Fruit fly (Drosophila melanogaster): ENCODE data around the gene CG2100.
A peak's percentile ranks its signal among the peaks of the same experiment; 100 is the strongest.

The CG2100 gene

DNA sequence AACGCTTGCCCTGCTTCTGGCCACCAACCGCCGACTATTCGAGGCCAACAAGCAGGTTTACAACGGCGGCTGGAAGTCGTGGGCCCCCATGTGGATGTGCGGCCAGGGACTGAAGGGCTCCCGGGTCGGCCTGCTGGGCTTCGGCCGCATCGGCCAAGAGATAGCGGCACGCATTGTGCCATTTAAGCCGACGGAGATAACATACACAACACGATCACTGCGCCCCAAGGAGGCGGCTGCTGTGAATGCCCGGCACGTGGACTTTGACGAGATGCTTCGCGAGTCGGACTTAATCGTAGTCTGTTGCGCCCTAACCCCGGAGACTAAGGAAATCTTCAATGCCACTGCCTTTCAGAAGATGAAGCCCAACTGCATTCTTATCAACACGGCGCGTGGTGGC is 1.1 kb upstream of the CG2100 start:
- TF ChIP-seq Dll (optimal IDR thresholded peaks at IDR 0.05) (no peak), pan (optimal IDR thresholded peaks at IDR 0.05) (peak; percentile 3)

DNA sequence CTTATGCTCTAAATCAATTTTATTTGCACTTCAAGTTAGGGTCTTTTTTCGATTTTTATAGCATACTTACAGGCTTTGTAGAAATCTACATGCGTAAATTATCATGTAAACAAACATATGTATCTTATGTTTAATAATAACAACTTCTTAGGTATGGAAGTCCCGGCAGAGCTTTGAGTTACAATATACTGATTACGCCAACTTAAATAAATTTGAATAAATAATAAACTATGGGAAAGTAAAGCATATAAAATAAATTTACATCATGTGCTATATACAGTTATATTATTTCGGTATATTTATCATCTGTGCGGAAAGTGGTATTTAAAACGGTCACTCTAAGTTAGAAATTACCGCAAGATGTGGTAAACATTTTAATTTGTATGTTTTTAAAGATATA is 3.0 kb downstream of the CG2100 start, which contains the start of gene CG1239:
TSS of gene CG1239 (plus strand) at position 333 of the 400 bp plus-strand sequence.
- TF ChIP-seq Dll (optimal IDR thresholded peaks at IDR 0.05) (no peak), EcR (GFP tag; optimal IDR thresholded peaks at IDR 0.05) (no peak), CG8478 (optimal IDR thresholded peaks at IDR 0.05) (no peak), psq (optimal IDR thresholded peaks at IDR 0.05) (no peak), usp (GFP tag; optimal IDR thresholded peaks at IDR 0.05) (no peak), pan (optimal IDR thresholded peaks at IDR 0.05) (no peak)

DNA sequence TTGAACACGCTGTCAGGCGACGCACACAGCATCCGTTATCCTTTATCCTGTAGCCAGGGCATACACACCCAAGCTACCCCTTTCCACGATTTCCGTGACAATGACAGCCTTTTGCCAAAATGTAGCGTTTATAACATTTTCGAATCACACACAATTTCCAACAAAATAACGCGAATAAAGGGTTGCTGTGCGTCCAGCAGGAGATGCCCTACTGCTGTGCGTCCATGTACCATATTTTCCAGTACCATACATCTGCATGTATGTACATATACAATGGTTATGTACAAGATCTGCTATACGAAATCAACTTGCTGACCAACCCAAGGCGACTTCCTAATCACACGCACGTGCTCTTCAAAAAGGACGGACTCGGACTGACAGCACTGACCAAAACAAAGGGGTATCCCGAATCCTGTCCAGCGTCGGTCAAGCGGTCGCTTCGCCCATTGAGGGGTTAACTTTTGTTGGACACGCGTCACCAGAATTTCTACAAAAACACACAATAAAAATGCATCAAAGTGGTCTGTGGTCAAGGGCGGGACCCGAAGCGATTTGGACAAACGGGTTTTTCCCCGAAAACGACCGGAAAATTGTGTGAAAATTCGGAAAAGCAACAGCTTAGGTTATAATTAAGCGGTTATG is 8.3 kb downstream of the CG2100 start:
- no peak for TF ChIP-seq CG8478 (optimal IDR thresholded peaks at IDR 0.05)
- TF ChIP-seq usp (GFP tag; optimal IDR thresholded peaks at IDR 0.05): no peak
- no peak for TF ChIP-seq psq (optimal IDR thresholded peaks at IDR 0.05)
- no peak for TF ChIP-seq EcR (GFP tag; optimal IDR thresholded peaks at IDR 0.05)
- no peak for TF ChIP-seq Dll (optimal IDR thresholded peaks at IDR 0.05)
- no peak for TF ChIP-seq pan (optimal IDR thresholded peaks at IDR 0.05)

DNA sequence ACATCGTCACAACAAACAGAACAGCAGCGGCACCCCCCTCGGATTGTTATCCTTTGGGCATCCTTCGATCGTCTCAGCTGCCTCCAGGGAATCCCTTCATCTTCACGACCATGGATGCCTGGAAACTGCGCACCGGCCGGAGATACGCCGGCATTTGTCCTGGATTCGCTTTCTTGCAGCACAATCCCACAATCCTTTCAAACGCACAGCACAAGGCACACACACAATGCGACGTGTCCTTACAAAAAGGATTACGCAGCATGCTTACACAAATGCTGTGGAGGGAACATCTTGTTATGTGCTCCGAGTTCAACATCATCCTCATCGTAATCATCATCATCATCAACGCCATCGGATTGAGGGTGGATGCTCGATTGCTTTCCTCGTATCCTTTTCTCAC is 13.0 kb downstream of the CG2100 start:
- no peak for TF ChIP-seq Dll (optimal IDR thresholded peaks at IDR 0.05)

DNA sequence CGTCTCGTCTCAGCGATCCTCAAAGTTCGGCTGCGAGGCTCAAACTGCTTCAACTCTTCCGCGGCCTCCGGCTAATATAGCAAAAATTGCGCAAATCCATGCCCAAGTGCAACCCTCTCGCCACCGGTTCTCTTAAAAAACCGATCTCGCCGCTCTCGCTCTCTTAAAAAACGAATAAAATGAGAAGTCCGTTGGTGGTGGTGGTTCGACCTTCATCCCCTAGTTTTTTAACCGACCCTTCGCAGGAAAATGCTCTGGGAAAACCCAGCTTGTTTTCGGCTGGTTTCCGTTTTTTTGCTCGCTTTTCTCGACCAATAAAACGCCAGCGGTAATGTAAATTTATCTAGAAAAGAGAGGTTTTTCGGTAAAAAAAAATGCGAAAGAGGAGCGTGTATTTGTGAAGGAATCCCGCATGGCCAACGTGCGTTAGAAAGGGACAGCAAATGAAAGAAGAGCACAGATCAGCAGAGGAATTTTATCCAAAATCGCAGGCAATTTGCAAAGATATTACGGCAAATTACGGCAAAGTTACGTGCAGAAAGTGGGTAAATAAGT is 19.3 kb downstream of the CG2100 start, which contains the start of gene cas:
TSS of gene cas (minus strand) at position 51 of the 555 bp plus-strand sequence.
- TF ChIP-seq pan (optimal IDR thresholded peaks at IDR 0.05) (no peak), psq (optimal IDR thresholded peaks at IDR 0.05) (no peak), CG8478 (optimal IDR thresholded peaks at IDR 0.05) (no peak), EcR (GFP tag; optimal IDR thresholded peaks at IDR 0.05) (no peak), Dll (optimal IDR thresholded peaks at IDR 0.05) (no peak), usp (GFP tag; optimal IDR thresholded peaks at IDR 0.05) (no peak)

DNA sequence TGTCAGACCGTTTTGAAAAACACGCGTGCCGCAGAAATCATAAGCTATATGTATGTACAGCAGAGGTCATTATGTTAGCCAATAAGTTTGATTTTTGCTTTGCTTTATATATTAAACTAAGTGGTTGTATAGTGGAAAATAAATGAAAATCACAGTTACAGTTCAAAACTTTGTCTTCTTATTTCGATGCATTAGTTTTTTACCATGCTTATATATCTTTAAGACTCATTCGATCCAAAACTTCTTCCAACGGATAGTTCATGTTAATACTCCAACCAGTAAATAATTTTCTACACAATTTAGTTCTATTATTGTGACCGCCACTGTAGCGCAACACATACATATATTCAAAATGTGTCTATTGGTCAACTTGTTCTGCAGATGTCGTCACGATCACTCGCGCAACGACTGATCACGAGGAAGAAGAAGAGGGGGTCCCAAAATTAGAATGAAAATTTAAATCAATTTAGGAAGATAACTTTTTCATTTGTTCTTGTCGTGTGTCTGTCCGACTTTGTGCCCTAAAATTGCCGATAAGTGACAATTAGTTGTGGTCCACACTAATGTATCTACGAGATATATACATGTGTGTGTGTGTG is 30.6 kb downstream of the CG2100 start:
- TF ChIP-seq Dll (optimal IDR thresholded peaks at IDR 0.05) (no peak), pan (optimal IDR thresholded peaks at IDR 0.05) (no peak), psq (optimal IDR thresholded peaks at IDR 0.05) (no peak), CG8478 (optimal IDR thresholded peaks at IDR 0.05) (no peak), EcR (GFP tag; optimal IDR thresholded peaks at IDR 0.05) (no peak), usp (GFP tag; optimal IDR thresholded peaks at IDR 0.05) (no peak)

DNA sequence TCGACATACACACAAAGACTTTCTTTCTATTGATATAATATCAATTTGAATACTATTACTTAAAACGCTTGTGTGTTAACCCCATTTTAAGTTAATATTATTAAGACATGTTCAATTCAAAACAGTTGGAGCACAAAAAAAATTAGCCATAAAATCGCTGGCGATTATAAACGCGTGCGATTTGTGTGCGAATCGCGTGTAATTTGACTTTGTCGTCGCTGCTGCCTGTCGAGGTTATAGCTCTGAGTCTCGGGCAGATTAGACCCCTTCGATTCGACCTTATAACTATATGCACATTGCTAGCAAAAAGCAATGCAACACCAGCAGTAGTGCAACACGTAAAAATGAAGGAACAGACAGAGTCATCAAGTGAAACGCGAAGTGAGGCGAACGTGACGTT is 31.2 kb downstream of the CG2100 start:
- no peak for TF ChIP-seq psq (optimal IDR thresholded peaks at IDR 0.05)
- TF ChIP-seq pan (optimal IDR thresholded peaks at IDR 0.05): no peak
- no peak for TF ChIP-seq Dll (optimal IDR thresholded peaks at IDR 0.05)

DNA sequence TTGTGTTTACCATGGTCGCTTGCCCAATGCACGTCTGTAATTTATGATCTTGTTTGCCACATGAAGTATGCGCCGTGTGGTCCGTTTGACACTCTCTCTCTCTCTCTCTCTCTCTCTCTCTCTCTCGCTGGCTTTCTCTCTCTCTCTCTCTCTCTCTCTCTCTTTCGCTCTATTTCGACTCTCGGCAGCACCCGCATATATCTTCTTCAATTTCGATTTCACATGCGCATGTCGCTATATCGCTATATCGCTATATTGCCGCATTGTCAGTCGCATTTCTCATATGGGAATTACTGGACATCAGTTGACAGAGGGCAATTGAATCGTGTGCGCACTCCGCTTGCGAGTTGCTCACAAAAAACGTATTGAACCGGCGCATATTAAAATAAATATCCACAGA is 35.1 kb downstream of the CG2100 start:
- TF ChIP-seq CG8478 (optimal IDR thresholded peaks at IDR 0.05) (no peak), psq (optimal IDR thresholded peaks at IDR 0.05) (no peak), Dll (optimal IDR thresholded peaks at IDR 0.05) (peak; percentile 74), EcR (GFP tag; optimal IDR thresholded peaks at IDR 0.05) (no peak)

DNA sequence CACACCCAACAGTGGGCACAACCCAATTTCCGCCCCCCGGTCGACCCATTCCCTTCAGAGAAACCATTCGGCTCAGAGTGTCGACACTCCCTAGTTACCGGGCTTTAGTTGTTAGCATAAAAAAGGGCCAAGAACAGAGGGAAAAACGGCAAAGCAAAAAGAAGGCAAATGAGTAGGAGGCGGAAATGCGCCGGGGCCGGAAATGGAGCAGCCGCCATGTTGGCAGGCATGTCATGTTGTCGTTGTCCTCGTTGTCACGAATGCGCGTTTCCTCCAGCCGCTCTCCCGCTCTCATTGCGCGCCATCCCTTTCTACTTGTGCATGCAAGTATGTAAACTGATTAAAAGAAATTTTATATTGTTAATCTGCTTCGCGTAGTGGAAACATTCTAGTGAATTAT is 39.8 kb downstream of the CG2100 start:
- TF ChIP-seq EcR (GFP tag; optimal IDR thresholded peaks at IDR 0.05) (no peak), pan (optimal IDR thresholded peaks at IDR 0.05) (no peak), usp (GFP tag; optimal IDR thresholded peaks at IDR 0.05) (no peak), CG8478 (optimal IDR thresholded peaks at IDR 0.05) (no peak), Dll (optimal IDR thresholded peaks at IDR 0.05) (no peak), psq (optimal IDR thresholded peaks at IDR 0.05) (no peak)

DNA sequence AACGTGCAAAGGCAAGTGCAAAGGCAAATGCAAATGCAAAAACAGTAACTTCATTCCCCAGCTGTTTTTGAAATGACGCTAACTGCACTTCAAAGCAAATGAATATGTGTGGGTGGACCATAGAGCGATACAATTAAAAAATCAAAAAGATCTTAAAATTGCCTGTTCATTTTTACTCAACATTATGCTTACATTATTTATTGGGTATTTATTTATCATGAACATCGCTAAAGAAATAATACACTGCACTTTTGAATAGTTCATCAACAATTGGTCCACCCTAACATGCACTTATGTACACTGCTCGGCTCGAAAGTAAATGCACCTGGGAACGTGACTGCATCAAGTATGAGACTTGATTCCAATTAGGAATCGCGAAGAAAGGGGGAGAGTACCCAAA is 41.7 kb downstream of the CG2100 start:
- TF ChIP-seq pan (optimal IDR thresholded peaks at IDR 0.05) (no peak), EcR (GFP tag; optimal IDR thresholded peaks at IDR 0.05) (no peak), Dll (optimal IDR thresholded peaks at IDR 0.05) (no peak), psq (optimal IDR thresholded peaks at IDR 0.05) (no peak), CG8478 (optimal IDR thresholded peaks at IDR 0.05) (no peak), usp (GFP tag; optimal IDR thresholded peaks at IDR 0.05) (no peak)

DNA sequence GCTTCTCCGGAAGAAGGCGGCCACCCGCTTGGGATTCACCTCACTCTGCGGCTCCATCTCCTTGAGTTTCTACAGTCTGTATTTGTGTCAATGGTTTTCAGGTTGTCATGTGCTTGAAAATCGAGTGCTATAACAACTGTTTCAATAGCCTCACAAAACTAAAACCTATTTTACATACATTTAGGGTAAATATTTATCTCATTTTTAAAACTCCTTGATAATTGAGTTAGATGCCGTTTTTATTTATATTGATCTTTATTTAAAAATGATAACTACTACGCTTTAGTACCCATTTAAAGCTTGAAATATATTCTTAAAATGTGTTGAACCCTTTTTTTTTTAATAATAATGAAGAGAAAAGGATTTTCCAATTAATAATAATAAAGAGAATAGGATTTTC is 43.0 kb downstream of the CG2100 start, which contains the start of gene CG2104:
TSS of gene CG2104 (minus strand) at position 101 of the 400 bp plus-strand sequence.
- TF ChIP-seq CG8478 (optimal IDR thresholded peaks at IDR 0.05) (no peak), Dll (optimal IDR thresholded peaks at IDR 0.05) (no peak), pan (optimal IDR thresholded peaks at IDR 0.05) (no peak), psq (optimal IDR thresholded peaks at IDR 0.05) (no peak), EcR (GFP tag; optimal IDR thresholded peaks at IDR 0.05) (no peak), usp (GFP tag; optimal IDR thresholded peaks at IDR 0.05) (no peak)

DNA sequence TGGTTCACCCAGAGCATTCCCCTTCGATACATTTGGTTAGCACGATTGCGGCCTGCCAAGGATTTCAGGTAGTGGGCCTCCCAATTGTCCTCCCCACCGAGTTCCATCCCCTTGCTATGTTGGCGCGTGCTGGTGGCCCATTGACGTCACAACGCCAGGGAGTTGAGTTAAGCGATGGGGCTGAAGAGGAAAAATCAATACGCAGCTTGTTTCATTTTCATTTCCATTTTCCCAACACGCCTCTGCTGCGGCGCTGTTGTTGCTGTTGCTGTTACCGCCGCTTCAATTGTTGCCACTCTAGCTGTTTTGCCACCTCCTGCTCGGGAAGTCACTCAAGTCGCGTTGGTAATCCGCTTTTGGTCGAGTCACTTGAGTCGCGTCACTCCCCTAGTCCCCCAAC is 45.1 kb downstream of the CG2100 start:
- TF ChIP-seq EcR (GFP tag; optimal IDR thresholded peaks at IDR 0.05) (no peak), CG8478 (optimal IDR thresholded peaks at IDR 0.05) (no peak), usp (GFP tag; optimal IDR thresholded peaks at IDR 0.05) (no peak), pan (optimal IDR thresholded peaks at IDR 0.05) (no peak), psq (optimal IDR thresholded peaks at IDR 0.05) (no peak), Dll (optimal IDR thresholded peaks at IDR 0.05) (no peak)

DNA sequence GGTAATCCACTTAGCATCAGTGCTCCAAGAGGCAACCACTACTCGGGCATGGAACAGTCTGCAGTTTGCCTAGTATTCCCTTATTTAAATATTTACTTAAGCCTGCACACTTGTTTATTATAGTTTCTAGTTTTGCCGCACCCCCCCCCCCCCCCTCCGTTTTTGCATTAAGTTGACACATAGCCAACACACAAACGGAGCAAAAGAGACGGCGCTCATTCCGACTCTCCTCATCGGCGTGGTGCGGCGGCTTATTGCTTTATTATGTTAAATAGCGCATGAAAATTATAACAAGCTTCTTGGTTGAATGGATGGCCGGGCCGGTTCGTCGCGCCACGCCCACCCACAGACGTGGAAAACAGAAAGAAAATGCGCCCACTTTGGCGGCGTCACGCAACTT is 46.5 kb downstream of the CG2100 start:
- no peak for TF ChIP-seq CG8478 (optimal IDR thresholded peaks at IDR 0.05)
- no peak for TF ChIP-seq usp (GFP tag; optimal IDR thresholded peaks at IDR 0.05)
